Worm (Caenorhabditis elegans): Measurements from ENCODE around the gene mrpl-50.

mrpl-50 gene

DNA sequence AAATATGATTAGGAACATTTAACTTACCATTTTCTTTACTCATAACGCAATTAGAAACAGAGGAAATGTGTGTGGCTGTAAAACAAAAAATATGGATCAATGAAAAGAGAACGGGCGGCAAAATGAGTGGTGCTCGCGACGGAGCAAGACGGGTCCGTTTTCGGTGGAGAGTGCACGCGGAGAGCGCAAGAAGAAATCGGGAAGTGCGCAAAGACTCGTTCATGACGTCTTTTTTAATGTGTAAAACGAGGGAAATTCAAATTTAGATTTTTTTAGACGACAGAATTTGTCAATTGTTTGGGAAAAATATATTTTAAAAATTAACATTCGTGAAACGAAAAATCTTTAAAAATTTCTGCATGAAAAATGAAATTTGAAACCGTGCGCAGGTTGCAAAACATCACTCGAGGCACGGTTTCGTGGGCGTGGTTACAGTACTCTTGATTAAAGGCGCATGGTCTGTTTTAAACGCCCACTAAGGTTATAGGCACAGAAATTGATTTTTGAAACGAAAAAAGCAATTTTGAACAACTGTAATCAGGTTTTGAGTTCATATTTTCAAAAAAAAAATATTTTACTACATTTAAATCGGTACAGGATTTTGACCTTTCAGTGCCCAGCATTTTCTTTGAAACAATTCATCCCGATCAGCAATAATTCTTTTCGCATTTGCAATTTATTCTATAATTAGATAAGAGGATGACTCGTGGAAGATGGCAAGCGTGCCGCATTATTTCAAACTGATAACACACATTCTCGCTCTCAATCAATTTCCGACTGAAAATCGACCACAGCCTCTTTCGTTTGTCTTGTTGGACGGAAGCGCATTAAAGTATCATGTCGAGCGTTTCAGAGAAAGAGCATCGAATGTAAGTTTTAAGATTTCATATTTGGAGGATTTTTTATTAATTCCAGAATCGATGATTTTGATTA, 39.9 kb downstream of the mrpl-50 start, which contains the start of the genes szy-20 and C18E9.5 (continued):
- TF ChIP-seq Y95B8A.8 (GFP tag; IDR thresholded peaks at IDR 0.05) (0 out of 2 replicates have a peak, but pooled peaks have one; percentile 33), pbrm-1 (GFP tag; IDR thresholded peaks at IDR 0.05) (0 out of 2 replicates have a peak, but pooled peaks have one; percentile 53), akir-1 (GFP tag; optimal IDR thresholded peaks at IDR 0.05) (no peak), F10E7.11 (tag; optimal IDR thresholded peaks at IDR 0.05) (no peak), lin-35 (GFP tag; optimal IDR thresholded peaks at IDR 0.05) (peak; percentile 28 to 96 (median 73)), lsl-1 (GFP tag; optimal IDR thresholded peaks at IDR 0.05) (peak; percentile 96), madf-3 (GFP tag; IDR thresholded peaks at IDR 0.05) (0 out of 2 replicates have a peak, but pooled peaks have one; percentile 56), snpc-1.3 (tag; optimal IDR thresholded peaks at IDR 0.05; ENCODE audit: insufficient read depth) (peak; percentile 61), athp-1 (tag; optimal IDR thresholded peaks at IDR 0.05) (peak; percentile 41), atf-7 (tag; optimal IDR thresholded peaks at IDR 0.05) (no peak), dpl-1 (GFP tag; optimal IDR thresholded peaks at IDR 0.05) (peak; percentile 82), cebp-1 (GFP tag; IDR thresholded peaks at IDR 0.05) (no peak), cebp-1 (tag; optimal IDR thresholded peaks at IDR 0.05) (peak; percentile 56), attf-5 (GFP tag; optimal IDR thresholded peaks at IDR 0.05) (peak; percentile 67), B0019.2 (GFP tag; conservative IDR thresholded peaks at IDR 0.05) (no peak), hrde-1 (tag; optimal IDR thresholded peaks at IDR 0.05; ENCODE audit: borderline replicate concordance) (no peak), F37B4.10 (GFP tag; IDR thresholded peaks at IDR 0.05) (no peak), attf-6 (GFP tag; IDR thresholded peaks at IDR 0.05) (no peak), lin-26 (GFP tag; IDR thresholded peaks at IDR 0.05) (no peak), let-526 (GFP tag; IDR thresholded peaks at IDR 0.05) (no peak), unc-62 (GFP tag; optimal IDR thresholded peaks at IDR 0.05) (no peak), K11D2.4 (GFP tag; IDR thresholded peaks at IDR 0.05) (peak; percentile 64; the same call in 1 of the 2 replicates), D2030.7 (GFP tag; IDR thresholded peaks at IDR 0.05) (peak; percentile 73), C06A6.2 (GFP tag; conservative IDR thresholded peaks at IDR 0.05) (no peak), ztf-6 (GFP tag; IDR thresholded peaks at IDR 0.05) (no peak), sea-2 (GFP tag; IDR thresholded peaks at IDR 0.05) (no peak), madf-10 (tag; optimal IDR thresholded peaks at IDR 0.05) (no peak), ceh-58 (GFP tag; IDR thresholded peaks at IDR 0.05) (no peak), lag-1 (GFP tag; IDR thresholded peaks at IDR 0.05) (no peak), mcd-1 (GFP tag; IDR thresholded peaks at IDR 0.05) (peak; percentile 81), nfya-2 (GFP tag; IDR thresholded peaks at IDR 0.05) (no peak), bed-1 (GFP tag; IDR thresholded peaks at IDR 0.05) (no peak), lsy-27 (tag; optimal IDR thresholded peaks at IDR 0.05; ENCODE audit: borderline replicate concordance, insufficient read depth) (no peak), snpc-4 (GFP tag; optimal IDR thresholded peaks at IDR 0.05) (no peak), snpc-4 (tag; optimal IDR thresholded peaks at IDR 0.05) (peak in 1 of 4 experiments; percentile 35), nhr-179 (tag; optimal IDR thresholded peaks at IDR 0.05) (no peak), nhr-80 (tag; optimal IDR thresholded peaks at IDR 0.05) (peak; percentile 72), him-1 (tag; optimal IDR thresholded peaks at IDR 0.05) (peak; percentile 46), pha-4 (tag; optimal IDR thresholded peaks at IDR 0.05) (no peak), nhr-120 (GFP tag; IDR thresholded peaks at IDR 0.05) (no peak), chd-7 (tag; optimal IDR thresholded peaks at IDR 0.05) (no peak), Y56A3A.18 (GFP tag; IDR thresholded peaks at IDR 0.05) (no peak), C17E4.6 (GFP tag; IDR thresholded peaks at IDR 0.05) (no peak), ztf-3 (GFP tag; optimal IDR thresholded peaks at IDR 0.05) (no peak), dpff-1 (tag; optimal IDR thresholded peaks at IDR 0.05) (no peak), ztf-22 (GFP tag; optimal IDR thresholded peaks at IDR 0.05) (no peak), F22D6.2 (tag; optimal IDR thresholded peaks at IDR 0.05) (no peak)

Measured in whole organism, young adult.